Worm (Caenorhabditis elegans) whole organism, mixed stage, embryonic: ENCODE data around the gene B0478.3.

ENCODE experiments used
- ces-1 ChIP-seq: fragments of 150-350 bp; optimal IDR thresholded peaks from 2 replicates; lab custom pipeline; 2014; ENCODE audit warnings: missing biosample characterization, missing genetic modification reagents, missing genetic modification characterization
- nhr-237 ChIP-seq: fragments of 150-350 bp; optimal IDR thresholded peaks from 2 replicates; lab custom pipeline; 2014; ENCODE audit warnings: missing biosample characterization, missing genetic modification characterization
- nhr-76 ChIP-seq: sonication (generic microtip); optimal IDR thresholded peaks from 2 replicates; lab custom pipeline; 2017; ENCODE audit warnings: missing biosample characterization, missing genetic modification characterization
- pha-4 ChIP-seq: fragments of 150-350 bp; optimal IDR thresholded peaks from 2 replicates; lab custom pipeline; 2018; ENCODE audit warnings: missing biosample characterization, missing genetic modification reagents, missing genetic modification characterization
- unc-62 ChIP-seq: fragments of 150-350 bp; optimal IDR thresholded peaks from 2 replicates; lab custom pipeline; 2014; ENCODE audit warnings: missing biosample characterization, missing genetic modification reagents, missing genetic modification characterization

- TF ChIP-seq unc-62 (GFP tag; lab: Kevin White, UChicago) (no peak), nhr-76 (tag; lab: Kevin White, UChicago) (no peak), pha-4 (tag; lab: Kevin White, UChicago) (no peak), ces-1 (GFP tag; lab: Kevin White, UChicago) (no peak), nhr-237 (tag; lab: Kevin White, UChicago) (no peak)
Observed at ce11 chrIV:7012731-7013445, 48.5 kb upstream of the B0478.3 start.
